Fruit fly (Drosophila melanogaster): ENCODE results near the gene CG7829.

The CG7829 gene

DNA sequence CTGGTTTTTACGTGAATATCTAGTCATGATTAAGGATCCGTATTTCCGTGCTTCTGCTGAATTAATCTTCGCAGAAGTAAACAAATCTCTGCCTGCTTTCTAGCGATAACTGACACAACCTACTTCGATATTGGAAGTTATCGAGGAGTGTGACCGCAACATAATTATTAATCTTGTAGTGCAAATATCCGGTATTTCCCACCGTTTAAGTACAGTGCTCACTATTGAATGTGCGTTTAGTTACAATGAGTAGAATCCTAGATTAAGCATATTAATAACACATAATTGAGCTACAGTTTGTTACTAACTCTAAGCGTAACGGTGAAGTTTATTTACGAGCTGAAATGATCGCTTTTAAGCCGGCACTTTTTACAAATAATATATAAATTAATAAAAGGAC is 42.2 kb upstream of the CG7829 start (continued):
- TF ChIP-seq NfI (GFP tag; optimal IDR thresholded peaks at IDR 0.05) (peak; percentile 61), CG13424 (tag; optimal IDR thresholded peaks at IDR 0.05) (peak; percentile 50), z (GFP tag; IDR thresholded peaks at IDR 0.05) (no peak), CG1024 (GFP tag; IDR thresholded peaks at IDR 0.05) (no peak), CG7987 (GFP tag; optimal IDR thresholded peaks at IDR 0.05) (peak; percentile 52), nerfin-2 (GFP tag; IDR thresholded peaks at IDR 0.05; ENCODE audit: partially characterized antibody) (peak; percentile 58; the same call in 1 of the 2 replicates), row (GFP tag; IDR thresholded peaks at IDR 0.05) (peak; percentile 83), CG9727 (GFP tag; optimal IDR thresholded peaks at IDR 0.05) (peak; percentile 3), hbn (GFP tag; IDR thresholded peaks at IDR 0.05; ENCODE audit: partially characterized antibody) (no peak), zen (tag; optimal IDR thresholded peaks at IDR 0.05) (peak; percentile 27), twi (tag; optimal IDR thresholded peaks at IDR 0.05) (peak; percentile 7), CG4854 (GFP tag; optimal IDR thresholded peaks at IDR 0.05) (no peak), bab2 (GFP tag; optimal IDR thresholded peaks at IDR 0.05) (peak; percentile 19), Drgx (GFP tag; IDR thresholded peaks at IDR 0.05) (0 out of 2 replicates have a peak, but pooled peaks have one; percentile 30), stc (GFP tag; IDR thresholded peaks at IDR 0.05) (no peak), kay (GFP tag; optimal IDR thresholded peaks at IDR 0.05) (no peak), slp2 (GFP tag; optimal IDR thresholded peaks at IDR 0.05) (no peak), cwo (GFP tag; optimal IDR thresholded peaks at IDR 0.05) (peak; percentile 20), CG17361 (GFP tag; IDR thresholded peaks at IDR 0.05) (peak; percentile 52; the same call in 1 of the 3 replicates), CG2202 (tag; optimal IDR thresholded peaks at IDR 0.05) (no peak), CG17328 (GFP tag; IDR thresholded peaks at IDR 0.05) (no peak), Aef1 (GFP tag; IDR thresholded peaks at IDR 0.05) (peak; percentile 13; the same call in 1 of the 3 replicates), CG17612 (GFP tag; IDR thresholded peaks at IDR 0.05) (no peak), Asciz (GFP tag; optimal IDR thresholded peaks at IDR 0.05) (no peak), Hr51 (GFP tag; optimal IDR thresholded peaks at IDR 0.05) (no peak), CG42726 (GFP tag; IDR thresholded peaks at IDR 0.05; ENCODE audit: partially characterized antibody) (no peak), Deaf1 (tag; optimal IDR thresholded peaks at IDR 0.05) (no peak), NC2β (GFP tag; optimal IDR thresholded peaks at IDR 0.05) (peak; percentile 7), CG13624 (GFP tag; optimal IDR thresholded peaks at IDR 0.05) (peak; percentile 56), otp (GFP tag; IDR thresholded peaks at IDR 0.05) (no peak), Hmx (GFP tag; optimal IDR thresholded peaks at IDR 0.05) (no peak), en (GFP tag; optimal IDR thresholded peaks at IDR 0.05) (no peak), Xbp1 (GFP tag; optimal IDR thresholded peaks at IDR 0.05) (peak; percentile 59), pan (optimal IDR thresholded peaks at IDR 0.05) (no peak), pan (GFP tag; optimal IDR thresholded peaks at IDR 0.05 in 1 of 2, IDR thresholded peaks at IDR 0.05 in 1 of 2) (peak in 1 of 2 experiments; percentile 65), ham (GFP tag; IDR thresholded peaks at IDR 0.05) (no peak), CG15601 (tag; optimal IDR thresholded peaks at IDR 0.05) (peak; percentile 44), HmgD (GFP tag; optimal IDR thresholded peaks at IDR 0.05) (no peak), CG9876 (GFP tag; optimal IDR thresholded peaks at IDR 0.05) (no peak), Ets97D (GFP tag; optimal IDR thresholded peaks at IDR 0.05) (peak; percentile 90), TFAM (GFP tag; optimal IDR thresholded peaks at IDR 0.05) (no peak), sima (GFP tag; optimal IDR thresholded peaks at IDR 0.05) (no peak), sr (GFP tag; IDR thresholded peaks at IDR 0.05) (no peak), CG4707 (GFP tag; optimal IDR thresholded peaks at IDR 0.05) (peak; percentile 55), CG3847 (GFP tag; IDR thresholded peaks at IDR 0.05) (peak; percentile 49; the same call in 1 of the 2 replicates), Bgb (GFP tag; IDR thresholded peaks at IDR 0.05; ENCODE audit: partially characterized antibody) (peak; percentile 58), run (tag; optimal IDR thresholded peaks at IDR 0.05) (no peak), Dek (tag; optimal IDR thresholded peaks at IDR 0.05) (peak; percentile 34), B-H2 (GFP tag; optimal IDR thresholded peaks at IDR 0.05) (peak; percentile 86), CG3281 (GFP tag; optimal IDR thresholded peaks at IDR 0.05) (no peak), CG32767 (GFP tag; IDR thresholded peaks at IDR 0.05) (no peak)

Data from whole organism, embryonic.